Worm (Caenorhabditis elegans) whole organism, late embryonic: ENCODE measurements around the gene syx-18.

ENCODE experiments used
- fax-1 ChIP-seq: sonication (generic microtip); optimal IDR thresholded peaks from 2 replicates; lab custom pipeline; 2016; ENCODE audit warnings: missing genotype, missing genetic modification characterization, missing compliant biosample characterization
- hlh-15 ChIP-seq: sonication (generic microtip); optimal IDR thresholded peaks from 2 replicates; lab custom pipeline; 2016; ENCODE audit warnings: missing genetic modification characterization, missing compliant biosample characterization
- madf-2 ChIP-seq: sonication (generic microtip); optimal IDR thresholded peaks from 2 replicates; lab custom pipeline; 2017; ENCODE audit warnings: missing genetic modification characterization, missing compliant biosample characterization
- nhr-11 ChIP-seq: fragments of 150-350 bp; optimal IDR thresholded peaks from 2 replicates; lab custom pipeline; 2014; ENCODE audit warnings: missing biosample characterization, missing genetic modification characterization
- odd-2 ChIP-seq: sonication (generic microtip); optimal IDR thresholded peaks from 2 replicates; lab custom pipeline; 2017; ENCODE audit warnings: antibody characterized with exemption, mild to moderate bottlenecking, missing genetic modification characterization, missing compliant biosample characterization
- sdc-2 ChIP-seq: sonication (generic microtip); optimal IDR thresholded peaks from 2 replicates; lab custom pipeline; 2016; ENCODE audit warnings: missing genotype, missing genetic modification characterization, missing compliant biosample characterization
- sox-4 ChIP-seq: sonication (generic microtip); optimal IDR thresholded peaks from 2 replicates; lab custom pipeline; 2017; ENCODE audit warnings: mild to moderate bottlenecking, missing genetic modification characterization, inconsistent platforms, missing compliant biosample characterization
- tbx-2 ChIP-seq: sonication (generic microtip); optimal IDR thresholded peaks from 2 replicates; lab custom pipeline; 2016; ENCODE audit warnings: missing genetic modification characterization, missing compliant biosample characterization
- unc-86 ChIP-seq: sonication (generic microtip); optimal IDR thresholded peaks from 2 replicates; lab custom pipeline; 2016; ENCODE audit warnings: missing genetic modification characterization, missing compliant biosample characterization

DNA sequence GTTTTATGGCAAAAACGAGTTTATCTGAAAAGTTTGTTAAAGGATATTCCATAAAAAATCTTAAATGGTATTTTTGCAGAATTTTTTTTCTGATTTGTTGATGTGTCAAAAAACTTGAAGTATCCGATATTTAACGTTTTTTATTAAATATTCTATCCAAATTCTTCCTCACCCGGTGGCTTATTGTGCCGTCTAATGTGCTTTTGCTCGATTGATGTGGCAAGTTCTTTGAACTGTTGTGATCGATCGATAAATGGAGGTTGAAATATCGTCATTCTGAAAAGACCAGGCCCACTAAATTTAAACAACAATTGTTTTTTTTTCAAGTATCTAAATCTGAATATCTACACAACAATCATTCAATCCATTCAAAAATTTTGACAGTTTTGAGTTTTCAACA, at the start of gene syx-18:
- no peak for TF ChIP-seq odd-2 (tag; lab: Kevin White, UChicago)
- TF ChIP-seq tbx-2 (tag; lab: Kevin White, UChicago): no peak
- TF ChIP-seq unc-86 (tag; lab: Kevin White, UChicago): no peak
- TF ChIP-seq sdc-2 (tag; lab: Kevin White, UChicago): no peak
- TF ChIP-seq nhr-11 (tag; lab: Kevin White, UChicago): no peak
- TF ChIP-seq sox-4 (tag; lab: Kevin White, UChicago): no peak
- TF ChIP-seq fax-1 (tag; lab: Kevin White, UChicago): no peak
- no peak for TF ChIP-seq hlh-15 (tag; lab: Kevin White, UChicago)
- no peak for TF ChIP-seq madf-2 (tag; lab: Kevin White, UChicago)
